Worm (Caenorhabditis elegans) whole organism, late embryonic: ENCODE measurements around the gene ZK792.7.

Experiments used
- C38D4.7 ChIP-seq: fragments of 200-800 bp; sonication (Bioruptor generic); optimal IDR thresholded peaks from 2 replicates; lab custom pipeline; 2018; ENCODE audit warnings: mild to moderate bottlenecking, missing genetic modification characterization, moderate library complexity, missing compliant biosample characterization
- K02D7.2 ChIP-seq: sonication (generic microtip); optimal IDR thresholded peaks from 2 replicates; lab custom pipeline; 2017; ENCODE audit warnings: mild to moderate bottlenecking, missing genetic modification characterization, missing compliant biosample characterization
- T23F11.4 ChIP-seq: fragments of 200-800 bp; sonication (Bioruptor generic); optimal IDR thresholded peaks from 2 replicates; lab custom pipeline; 2018; ENCODE audit warnings: mild to moderate bottlenecking, missing genetic modification characterization, missing compliant biosample characterization
- Y22D7AL.16 ChIP-seq: sonication (generic microtip); optimal IDR thresholded peaks from 2 replicates; lab custom pipeline; 2016; ENCODE audit warnings: missing genetic modification characterization, missing compliant biosample characterization
- ceh-14 ChIP-seq: sonication (generic microtip); optimal IDR thresholded peaks from 2 replicates; lab custom pipeline; 2016; ENCODE audit warnings: missing genotype, missing genetic modification characterization, missing compliant biosample characterization
- ceh-18 ChIP-seq: sonication (generic microtip); optimal IDR thresholded peaks from 2 replicates; lab custom pipeline; 2016; ENCODE audit warnings: missing genetic modification characterization, missing compliant biosample characterization
- ceh-2 ChIP-seq: sonication (generic microtip); optimal IDR thresholded peaks from 2 replicates; lab custom pipeline; 2016; ENCODE audit warnings: missing genotype, missing genetic modification characterization, missing compliant biosample characterization
- ceh-24 ChIP-seq: sonication (generic microtip); optimal IDR thresholded peaks from 2 replicates; lab custom pipeline; 2016; ENCODE audit warnings: mild to moderate bottlenecking, missing genetic modification characterization, missing compliant biosample characterization
- ceh-30 ChIP-seq: fragments of 150-350 bp; optimal IDR thresholded peaks from 2 replicates; lab custom pipeline; 2014; ENCODE audit warnings: missing biosample characterization, missing genetic modification characterization
- ceh-31 ChIP-seq: sonication (generic microtip); optimal IDR thresholded peaks from 2 replicates; lab custom pipeline; 2016; ENCODE audit warnings: missing genetic modification characterization, missing compliant biosample characterization
- ceh-34 ChIP-seq: sonication (generic microtip); optimal IDR thresholded peaks from 2 replicates; lab custom pipeline; 2016; ENCODE audit warnings: mild to moderate bottlenecking, missing genetic modification characterization, missing compliant biosample characterization
- ceh-6 ChIP-seq: fragments of 200-800 bp; sonication (Bioruptor generic); optimal IDR thresholded peaks from 2 replicates; lab custom pipeline; 2018; ENCODE audit warnings: mild to moderate bottlenecking, missing genetic modification characterization, missing compliant biosample characterization
- ceh-9 ChIP-seq: sonication (generic microtip); optimal IDR thresholded peaks from 2 replicates; lab custom pipeline; 2016; ENCODE audit warnings: mild to moderate bottlenecking, missing genetic modification characterization, inconsistent platforms, missing compliant biosample characterization
- che-1 ChIP-seq: sonication (generic microtip); optimal IDR thresholded peaks from 2 replicates; lab custom pipeline; 2016; ENCODE audit warnings: mild to moderate bottlenecking, missing genetic modification characterization, missing compliant biosample characterization
- dve-1 ChIP-seq: sonication (generic microtip); optimal IDR thresholded peaks from 2 replicates; lab custom pipeline; 2017; ENCODE audit warnings: antibody characterized with exemption, mild to moderate bottlenecking, missing genetic modification characterization, missing compliant biosample characterization
- eyg-1 ChIP-seq: sonication (generic microtip); optimal IDR thresholded peaks from 2 replicates; lab custom pipeline; 2016; ENCODE audit warnings: missing genotype, missing genetic modification characterization, missing compliant biosample characterization
- fax-1 ChIP-seq: sonication (generic microtip); optimal IDR thresholded peaks from 2 replicates; lab custom pipeline; 2016; ENCODE audit warnings: missing genotype, missing genetic modification characterization, missing compliant biosample characterization
- fkh-6 ChIP-seq: sonication (generic microtip); optimal IDR thresholded peaks from 2 replicates; lab custom pipeline; 2016; ENCODE audit warnings: missing genetic modification characterization, missing compliant biosample characterization
- gmeb-2 ChIP-seq: sonication (generic microtip); optimal IDR thresholded peaks from 2 replicates; lab custom pipeline; 2016; ENCODE audit warnings: missing genetic modification characterization, inconsistent platforms, missing compliant biosample characterization
- hlh-15 ChIP-seq: sonication (generic microtip); optimal IDR thresholded peaks from 2 replicates; lab custom pipeline; 2016; ENCODE audit warnings: missing genetic modification characterization, missing compliant biosample characterization
- hlh-30 ChIP-seq: sonication (generic microtip); optimal IDR thresholded peaks from 2 replicates; lab custom pipeline; 2017; ENCODE audit warnings: antibody characterized with exemption, missing genetic modification characterization, missing compliant biosample characterization; ENCODE audit not compliant: insufficient read depth
- hlh-6 ChIP-seq: sonication (generic microtip); optimal IDR thresholded peaks from 2 replicates; lab custom pipeline; 2016; ENCODE audit warnings: missing genotype, missing genetic modification characterization, missing compliant biosample characterization
- madf-2 ChIP-seq: sonication (generic microtip); optimal IDR thresholded peaks from 2 replicates; lab custom pipeline; 2017; ENCODE audit warnings: missing genetic modification characterization, missing compliant biosample characterization
- mec-3 ChIP-seq: sonication (generic microtip); optimal IDR thresholded peaks from 2 replicates; lab custom pipeline; 2016; ENCODE audit warnings: borderline replicate concordance, missing genetic modification characterization, missing compliant biosample characterization
- nfya-1 ChIP-seq: sonication (generic microtip); optimal IDR thresholded peaks from 2 replicates; lab custom pipeline; 2017; ENCODE audit warnings: missing genetic modification characterization, mild to moderate bottlenecking, missing compliant biosample characterization, antibody characterized with exemption, moderate library complexity
- odd-2 ChIP-seq: sonication (generic microtip); optimal IDR thresholded peaks from 2 replicates; lab custom pipeline; 2017; ENCODE audit warnings: antibody characterized with exemption, mild to moderate bottlenecking, missing genetic modification characterization, missing compliant biosample characterization
- pag-3 ChIP-seq: sonication (generic microtip); optimal IDR thresholded peaks from 2 replicates; lab custom pipeline; 2016; ENCODE audit warnings: missing compliant biosample characterization, missing genetic modification characterization, borderline replicate concordance
- pax-1 ChIP-seq: fragments of 150-350 bp; optimal IDR thresholded peaks from 2 replicates; lab custom pipeline; 2014; ENCODE audit warnings: missing biosample characterization, missing genetic modification characterization
- pha-2 ChIP-seq: sonication (generic microtip); optimal IDR thresholded peaks from 2 replicates; lab custom pipeline; 2017; ENCODE audit warnings: mild to moderate bottlenecking, missing genetic modification characterization, missing compliant biosample characterization
- pha-4 ChIP-seq: fragments of 150-350 bp; optimal IDR thresholded peaks from 2 replicates; lab custom pipeline; 2018; ENCODE audit warnings: missing biosample characterization, missing genetic modification reagents, missing genetic modification characterization
- pqm-1 ChIP-seq: sonication (generic microtip); optimal IDR thresholded peaks from 2 replicates; lab custom pipeline; 2016; ENCODE audit warnings: missing genetic modification characterization, missing compliant biosample characterization
- pros-1 ChIP-seq: fragments of 150-350 bp; optimal IDR thresholded peaks from 2 replicates; lab custom pipeline; 2014; ENCODE audit warnings: missing biosample characterization, missing genetic modification reagents, missing genetic modification characterization
- ref-2 ChIP-seq: sonication (generic microtip); optimal IDR thresholded peaks from 2 replicates; lab custom pipeline; 2016; ENCODE audit warnings: missing genetic modification characterization, missing compliant biosample characterization
- rnt-1 ChIP-seq: sonication (generic microtip); optimal IDR thresholded peaks from 2 replicates; lab custom pipeline; 2016; ENCODE audit warnings: missing genetic modification characterization, missing compliant biosample characterization
- sdc-2 ChIP-seq: sonication (generic microtip); optimal IDR thresholded peaks from 2 replicates; lab custom pipeline; 2016; ENCODE audit warnings: missing genotype, missing genetic modification characterization, missing compliant biosample characterization
- sox-2 ChIP-seq: fragments of 200-800 bp; sonication (Bioruptor generic); IDR thresholded peaks from 2 replicates; pipeline ENCODE4 v1.3.6; 2022; ENCODE audit warnings: missing genetic modification reagents, missing genetic modification characterization, missing compliant biosample characterization
- sox-4 ChIP-seq: sonication (generic microtip); optimal IDR thresholded peaks from 2 replicates; lab custom pipeline; 2017; ENCODE audit warnings: mild to moderate bottlenecking, missing genetic modification characterization, inconsistent platforms, missing compliant biosample characterization
- syd-9 ChIP-seq: sonication (generic microtip); optimal IDR thresholded peaks from 2 replicates; lab custom pipeline; 2016; ENCODE audit warnings: mild to moderate bottlenecking, missing genetic modification characterization, moderate library complexity, missing compliant biosample characterization
- tbx-2 ChIP-seq: sonication (generic microtip); optimal IDR thresholded peaks from 2 replicates; lab custom pipeline; 2016; ENCODE audit warnings: missing genetic modification characterization, missing compliant biosample characterization
- ttx-3 ChIP-seq: sonication (generic microtip); optimal IDR thresholded peaks from 2 replicates; lab custom pipeline; 2016; ENCODE audit warnings: missing genetic modification reagents, missing genetic modification characterization, missing compliant biosample characterization
- unc-3 ChIP-seq, 2 experiments: fragments of 200-800 bp in 1 of 2; sonication (Bioruptor generic) in 1 of 2; sonication (generic microtip) in 1 of 2; conservative IDR thresholded peaks in 1 of 2; optimal IDR thresholded peaks in 1 of 2; 2 replicates each; pipeline versions ENCODE4 v1.3.6 to Lab custom; 2016 to 2022; ENCODE audit warnings: missing compliant biosample characterization in 2 of 2, missing genetic modification characterization in 2 of 2, missing genetic modification reagents in 1 of 2
- unc-42 ChIP-seq: sonication (generic microtip); optimal IDR thresholded peaks from 2 replicates; lab custom pipeline; 2016; ENCODE audit warnings: missing genotype, missing genetic modification characterization, missing compliant biosample characterization
- unc-55 ChIP-seq: sonication (generic microtip); optimal IDR thresholded peaks from 2 replicates; lab custom pipeline; 2017; ENCODE audit warnings: missing biosample characterization, missing genetic modification reagents, missing genetic modification characterization
- unc-86 ChIP-seq: sonication (generic microtip); optimal IDR thresholded peaks from 2 replicates; lab custom pipeline; 2016; ENCODE audit warnings: missing genetic modification characterization, missing compliant biosample characterization
- zip-5 ChIP-seq: sonication (generic microtip); optimal IDR thresholded peaks from 2 replicates; lab custom pipeline; 2016; ENCODE audit warnings: missing genetic modification characterization, missing compliant biosample characterization
- ztf-16 ChIP-seq: sonication (generic microtip); optimal IDR thresholded peaks from 2 replicates; lab custom pipeline; 2017; ENCODE audit warnings: missing genetic modification characterization, missing compliant biosample characterization

ZK792.7 gene

DNA sequence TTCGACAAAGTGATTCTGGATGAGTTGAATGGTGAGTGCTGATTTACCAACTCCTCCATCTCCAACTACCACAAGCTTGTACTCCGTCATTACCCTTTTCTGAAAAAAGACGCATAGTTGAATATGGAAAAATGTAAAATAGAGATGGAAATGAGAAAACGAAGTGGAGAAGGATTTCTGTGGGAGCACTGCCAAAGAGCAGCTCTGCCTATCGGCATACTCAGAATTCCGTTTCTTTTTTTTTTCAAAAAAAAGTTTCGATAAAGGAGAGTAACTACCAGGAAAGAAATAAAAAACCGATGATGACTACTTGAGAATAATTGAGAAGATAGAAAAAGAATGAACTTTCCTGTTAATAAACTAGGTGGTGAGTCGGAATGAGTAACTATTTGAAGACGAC is 3.3 kb upstream of the ZK792.7 start, which contains the start of gene let-60:
Gene let-60 (minus strand): TSS at position 101 of the 400 bp plus-strand sequence.
- TF ChIP-seq pros-1 (tag; lab: Kevin White, UChicago) (no peak), rnt-1 (tag; lab: Kevin White, UChicago) (no peak), ttx-3 (no peak), che-1 (tag; lab: Kevin White, UChicago) (no peak), pag-3 (no peak), K02D7.2 (tag; lab: Kevin White, UChicago) (no peak), fkh-6 (tag; lab: Kevin White, UChicago) (no peak), ceh-6 (GFP tag; lab: Kevin White, UChicago) (no peak), pax-1 (tag; lab: Kevin White, UChicago) (no peak), madf-2 (tag; lab: Kevin White, UChicago) (no peak), hlh-6 (tag; lab: Kevin White, UChicago) (no peak), hlh-15 (tag; lab: Kevin White, UChicago) (no peak), ceh-34 (tag; lab: Kevin White, UChicago) (no peak), sox-4 (tag; lab: Kevin White, UChicago) (no peak), T23F11.4 (GFP tag; lab: Kevin White, UChicago) (no peak), nfya-1 (tag; lab: Kevin White, UChicago) (no peak)
- TF ChIP-seq, all 69 proteins: peak for 0

DNA sequence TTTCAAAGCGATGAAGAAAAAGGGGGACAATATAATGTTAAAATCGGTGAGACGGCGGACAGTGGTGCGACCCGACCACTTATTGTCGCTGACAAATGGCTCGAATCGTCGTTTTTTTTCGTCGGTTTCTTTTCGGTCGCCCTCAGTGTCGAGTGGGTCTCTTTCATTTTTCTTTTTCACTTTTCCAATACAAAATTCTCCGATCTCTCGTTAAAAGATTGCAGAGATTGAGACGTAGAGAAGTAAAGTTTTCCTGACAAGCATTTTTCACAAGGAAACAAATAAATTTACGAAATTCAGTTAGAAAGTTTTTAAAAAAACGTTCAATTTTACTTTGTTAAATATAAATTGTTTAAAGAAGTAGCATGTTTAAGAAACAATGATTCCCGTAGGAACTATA is 2.7 kb upstream of the ZK792.7 start:
- TF ChIP-seq sdc-2 (tag; lab: Kevin White, UChicago) (no peak), ceh-24 (no peak), unc-86 (tag; lab: Kevin White, UChicago) (no peak), ttx-3 (no peak), eyg-1 (tag; lab: Kevin White, UChicago) (no peak), ceh-31 (tag; lab: Kevin White, UChicago) (no peak), C38D4.7 (GFP tag; lab: Kevin White, UChicago) (no peak), ref-2 (tag; lab: Kevin White, UChicago) (no peak), ceh-34 (tag; lab: Kevin White, UChicago) (no peak), fkh-6 (tag; lab: Kevin White, UChicago) (no peak), ceh-14 (tag; lab: Kevin White, UChicago) (no peak), K02D7.2 (tag; lab: Kevin White, UChicago) (no peak), hlh-30 (tag; lab: Kevin White, UChicago) (no peak), pqm-1 (no peak), mec-3 (tag; lab: Kevin White, UChicago) (no peak), sox-2 (GFP tag; lab: Robert Waterston, UW) (no peak)

DNA sequence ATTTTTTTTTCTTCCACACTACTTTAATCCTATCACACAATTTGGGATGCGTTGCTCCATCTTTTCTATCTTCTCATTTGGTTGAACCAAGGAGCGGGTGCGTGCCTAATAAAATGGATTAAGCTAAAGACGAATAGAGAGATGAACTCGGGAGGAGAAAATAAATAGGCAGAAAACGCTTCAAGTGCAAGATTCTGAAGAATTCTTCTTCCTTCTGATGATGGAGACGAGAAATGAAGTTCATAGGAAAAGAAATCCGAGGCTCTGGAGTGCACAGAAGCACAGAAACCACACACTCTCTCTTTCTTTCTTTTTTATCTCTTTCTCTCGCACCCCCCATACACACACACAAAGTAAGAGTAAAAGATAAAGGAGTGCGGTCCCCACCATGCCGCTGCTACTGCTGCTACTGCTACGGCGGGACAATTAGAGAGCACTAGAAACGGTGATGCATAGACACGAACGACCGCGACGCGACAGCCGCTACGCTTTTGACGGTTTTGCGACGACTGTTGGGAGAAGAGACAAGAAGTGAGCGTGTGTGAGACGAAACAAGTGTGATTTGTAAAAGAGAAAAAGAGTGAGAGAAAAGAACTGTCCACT is 2.1 kb upstream of the ZK792.7 start:
- TF ChIP-seq ceh-2 (tag; lab: Kevin White, UChicago) = peak; percentile 11
- TF ChIP-seq ztf-16 (tag; lab: Kevin White, UChicago) = peak; percentile 46
- peak; percentile 18 for TF ChIP-seq odd-2 (tag; lab: Kevin White, UChicago)
- TF ChIP-seq unc-3 (GFP tag; conservative IDR thresholded peaks at IDR 0.05; lab: Robert Waterston, UW) = no peak
- TF ChIP-seq unc-3 (tag; optimal IDR thresholded peaks at IDR 0.05; lab: Kevin White, UChicago) = no peak
- TF ChIP-seq pros-1 (tag; lab: Kevin White, UChicago) = no peak
- no peak for TF ChIP-seq sdc-2 (tag; lab: Kevin White, UChicago)
- TF ChIP-seq Y22D7AL.16 (tag; lab: Kevin White, UChicago) = no peak
- TF ChIP-seq madf-2 (tag; lab: Kevin White, UChicago) = peak; percentile 29
- TF ChIP-seq sox-2 (GFP tag; lab: Robert Waterston, UW) = peak; percentile 34; the same call in 1 of the 2 replicates
- peak; percentile 45 for TF ChIP-seq pha-2 (tag; lab: Kevin White, UChicago)
- TF ChIP-seq C38D4.7 (GFP tag; lab: Kevin White, UChicago) = no peak
- no peak for TF ChIP-seq zip-5 (tag; lab: Kevin White, UChicago)
- peak; percentile 15 for TF ChIP-seq gmeb-2 (tag; lab: Kevin White, UChicago)
- TF ChIP-seq fax-1 = no peak
- TF ChIP-seq ceh-18 (tag; lab: Kevin White, UChicago) = peak; percentile 88
- peak; percentile 72 for TF ChIP-seq dve-1
- no peak for TF ChIP-seq mec-3 (tag; lab: Kevin White, UChicago)
- peak; percentile 76 for TF ChIP-seq tbx-2 (tag; lab: Kevin White, UChicago)
- TF ChIP-seq pax-1 (tag; lab: Kevin White, UChicago) = no peak
- peak; percentile 52 for TF ChIP-seq syd-9
- peak; percentile 82 for TF ChIP-seq ceh-31 (tag; lab: Kevin White, UChicago)
- TF ChIP-seq ceh-9 = no peak
- peak; percentile 98 for TF ChIP-seq unc-42 (tag; lab: Kevin White, UChicago)
- TF ChIP-seq ttx-3 = no peak
- no peak for TF ChIP-seq pha-4 (tag; lab: Kevin White, UChicago)
- TF ChIP-seq ceh-30 (tag; lab: Kevin White, UChicago) = no peak
- peak; percentile 62 for TF ChIP-seq unc-55
